Worm (Caenorhabditis elegans) whole organism, L4 larva: Measurements from ENCODE around the gene C03A3.1.

Experiments used
- T26A8.4 ChIP-seq: fragments of 200-800 bp; sonication (Bioruptor generic); IDR thresholded peaks from 2 replicates; pipeline ENCODE4 v1.3.6; 2022; ENCODE audit warnings: missing genetic modification characterization, missing compliant biosample characterization
- Y5F2A.4 ChIP-seq: fragments of 200-800 bp; sonication (Bioruptor generic); optimal IDR thresholded peaks from 2 replicates; lab custom pipeline; 2018; ENCODE audit warnings: mild to moderate bottlenecking, missing genetic modification characterization, missing compliant biosample characterization
- Y75B8A.6 ChIP-seq: fragments of 200-800 bp; sonication (Bioruptor generic); IDR thresholded peaks from 2 replicates; pipeline ENCODE4 v1.3.6; 2022; ENCODE audit warnings: missing genetic modification reagents, missing genetic modification characterization, missing compliant biosample characterization
- aly-2 ChIP-seq: sonication (generic microtip); optimal IDR thresholded peaks from 2 replicates; lab custom pipeline; 2018; ENCODE audit warnings: missing biosample characterization, missing genetic modification characterization
- ama-1 ChIP-seq: fragments of 150-350 bp; optimal IDR thresholded peaks from 2 replicates; lab custom pipeline; 2014; ENCODE audit warnings: inconsistent platforms, mixed read lengths
- ceh-28 ChIP-seq: fragments of 150-350 bp; optimal IDR thresholded peaks from 2 replicates; lab custom pipeline; 2014; ENCODE audit warnings: missing biosample characterization, missing genetic modification reagents, missing genetic modification characterization
- ceh-32 ChIP-seq: sonication (generic microtip); optimal IDR thresholded peaks from 2 replicates; lab custom pipeline; 2016; ENCODE audit warnings: mild to moderate bottlenecking, missing genetic modification characterization, missing compliant biosample characterization; ENCODE audit not compliant: poor library complexity
- daf-12 ChIP-seq: fragments of 150-350 bp; optimal IDR thresholded peaks from 2 replicates; lab custom pipeline; 2014; ENCODE audit warnings: missing biosample characterization, missing genetic modification reagents, missing genetic modification characterization
- hlh-11 ChIP-seq: fragments of 200-800 bp; sonication (Bioruptor generic); optimal IDR thresholded peaks from 2 replicates; lab custom pipeline; 2018; ENCODE audit warnings: mild to moderate bottlenecking, missing genetic modification characterization, missing compliant biosample characterization
- hmg-1.1 ChIP-seq: fragments of 200-800 bp; sonication (Bioruptor generic); IDR thresholded peaks from 2 replicates; pipeline ENCODE4 v1.3.6; 2022; ENCODE audit warnings: missing genetic modification reagents, missing genetic modification characterization, missing compliant biosample characterization
- lin-13 ChIP-seq: fragments of 150-350 bp; optimal IDR thresholded peaks from 2 replicates; lab custom pipeline; 2014; ENCODE audit warnings: missing biosample characterization, missing genetic modification reagents, missing genetic modification characterization
- mes-2 ChIP-seq: sonication (generic microtip); optimal IDR thresholded peaks from 2 replicates; lab custom pipeline; 2016; ENCODE audit warnings: missing genotype, mild to moderate bottlenecking, missing genetic modification characterization, missing compliant biosample characterization; ENCODE audit not compliant: poor library complexity, severe bottlenecking
- nhr-41 ChIP-seq: fragments of 200-800 bp; sonication (Bioruptor generic); IDR thresholded peaks from 2 replicates; pipeline ENCODE4 v1.3.6; 2022; ENCODE audit warnings: missing genetic modification reagents, missing genetic modification characterization, missing compliant biosample characterization
- nhr-48 ChIP-seq: sonication (generic microtip); optimal IDR thresholded peaks from 2 replicates; lab custom pipeline; 2016; ENCODE audit warnings: mild to moderate bottlenecking, missing genetic modification characterization, missing compliant biosample characterization
- saeg-2 ChIP-seq: fragments of 200-800 bp; sonication (Bioruptor generic); IDR thresholded peaks from 2 replicates; pipeline ENCODE4 v1.3.6; 2022; ENCODE audit warnings: missing genetic modification reagents, missing genetic modification characterization, missing compliant biosample characterization
- snpc-1.2 ChIP-seq: fragments of 200-800 bp; sonication (Bioruptor generic); IDR thresholded peaks from 2 replicates; pipeline ENCODE4 v1.3.6; 2022; ENCODE audit warnings: missing genetic modification reagents, missing genetic modification characterization, missing compliant biosample characterization
- spr-1 ChIP-seq: sonication (generic microtip); optimal IDR thresholded peaks from 2 replicates; lab custom pipeline; 2016; ENCODE audit warnings: mild to moderate bottlenecking, missing genetic modification characterization, missing compliant biosample characterization
- unc-62 ChIP-seq, 3 experiments: fragments of 150-350 bp in 1 of 3; sonication (generic microtip); optimal IDR thresholded peaks in 2 of 3; peaks in 1 of 3; 1 replicate in 1 of 3; 2 replicates in 2 of 3; lab custom pipeline; 2014 to 2017; ENCODE audit warnings: missing biosample characterization in 3 of 3, missing genetic modification characterization in 3 of 3, missing genetic modification reagents in 3 of 3, missing genotype in 1 of 3
- vab-7 ChIP-seq: fragments of 200-800 bp; sonication (Bioruptor generic); IDR thresholded peaks from 2 replicates; pipeline ENCODE4 v1.3.6; 2022; ENCODE audit warnings: missing genetic modification reagents, missing genetic modification characterization, missing compliant biosample characterization
- zip-11 ChIP-seq: fragments of 200-800 bp; sonication (Bioruptor generic); IDR thresholded peaks from 2 replicates; pipeline ENCODE4 v1.3.6; 2022; ENCODE audit warnings: missing genetic modification characterization, missing compliant biosample characterization
- ztf-7 ChIP-seq: fragments of 150-350 bp; optimal IDR thresholded peaks from 2 replicates; lab custom pipeline; 2014; ENCODE audit warnings: missing biosample characterization, missing genetic modification characterization

C03A3.1 gene

DNA sequence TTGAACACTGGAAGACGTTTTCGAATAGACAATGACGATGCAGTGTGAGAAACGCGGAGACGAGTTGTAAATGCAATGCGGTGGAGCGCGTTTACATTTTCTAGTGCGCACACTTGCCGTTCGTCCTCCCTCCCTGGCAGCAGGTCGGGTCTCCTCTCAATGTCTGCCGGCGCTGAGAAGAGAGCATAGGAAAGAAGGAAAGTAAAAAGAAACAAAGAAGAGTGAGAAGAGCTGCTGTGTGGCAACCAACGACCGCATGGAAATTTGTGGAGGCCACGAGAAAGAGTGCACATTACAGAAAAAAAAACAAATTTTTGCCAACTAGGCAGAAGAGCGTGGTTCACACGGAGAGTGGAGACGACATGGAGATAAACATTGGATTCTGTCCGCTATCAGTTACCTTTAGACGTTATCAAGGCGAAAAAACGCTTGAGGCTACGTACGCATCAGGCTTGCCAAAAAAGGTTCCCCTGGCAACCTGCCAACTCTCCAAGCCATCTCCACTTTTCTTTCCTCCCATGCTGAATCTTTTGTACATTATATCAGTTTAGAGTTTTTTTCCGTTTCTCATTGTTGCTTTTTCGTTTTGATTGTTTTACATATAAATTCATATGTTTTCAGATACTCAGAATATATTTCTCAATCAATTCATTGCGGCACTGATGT, 42.6 kb downstream of the C03A3.1 start, which contains the start of the genes snrp-40.1 and F08G12.3 (continued):
- no peak; the same call in 1 of the 2 replicates for TF ChIP-seq snpc-1.2 (GFP tag; lab: Robert Waterston, UW)
- TF ChIP-seq ceh-32 (tag; lab: Kevin White, UChicago): no peak
- TF ChIP-seq lin-13 (GFP tag; lab: Kevin White, UChicago): peak; percentile 28
- no peak for TF ChIP-seq ama-1 (lab: Kevin White, UChicago)

- TF ChIP-seq ceh-32 (tag; lab: Kevin White, UChicago) (no peak), aly-2 (no peak), vab-7 (GFP tag; lab: Robert Waterston, UW) (no peak), nhr-41 (no peak), Y75B8A.6 (GFP tag; lab: Robert Waterston, UW) (no peak), Y5F2A.4 (GFP tag; lab: Kevin White, UChicago) (no peak), unc-62 (GFP tag; optimal IDR thresholded peaks at IDR 0.05 in 1 of 2; lab: Kevin White, UChicago) (no peak), unc-62 (tag; optimal IDR thresholded peaks at IDR 0.05; lab: Kevin White, UChicago) (no peak), saeg-2 (no peak), nhr-48 (tag; lab: Kevin White, UChicago) (no peak), snpc-1.2 (GFP tag; lab: Robert Waterston, UW) (no peak), zip-11 (GFP tag; lab: Robert Waterston, UW) (no peak), daf-12 (tag; lab: Kevin White, UChicago) (no peak), hlh-11 (tag; lab: Kevin White, UChicago) (no peak), T26A8.4 (no peak), spr-1 (tag; lab: Kevin White, UChicago) (no peak), ztf-7 (no peak)
These were observed 48.6 kb downstream of the C03A3.1 start, which contains the start of gene F08G12.1 for ce11 chrX:11305773-11306172. Gene F08G12.1, minus strand, starts transcription at chrX:11305873.

DNA sequence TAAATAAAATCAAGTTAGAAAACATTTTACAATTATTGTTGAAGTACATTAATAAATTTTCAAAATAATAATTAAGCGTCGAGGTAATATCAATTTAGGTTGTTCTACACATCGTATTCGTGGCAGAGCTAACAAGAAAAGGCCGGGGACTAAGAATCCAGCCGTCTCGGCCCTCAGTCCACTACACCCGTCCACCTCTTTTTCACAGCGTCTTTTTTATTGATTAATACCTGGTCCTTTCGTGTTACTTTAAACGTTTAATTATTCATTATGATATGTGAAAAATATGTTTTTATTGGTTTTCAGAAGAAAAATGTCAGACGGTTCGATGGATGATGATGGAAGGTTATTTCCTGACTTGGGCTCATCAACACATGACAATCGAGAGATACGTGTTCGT, 49.9 kb downstream of the C03A3.1 start, which contains the start of gene vhl-1:
Gene vhl-1 (plus strand): TSS at position 301 of the 400 bp plus-strand sequence.
- TF ChIP-seq hmg-1.1 (0 out of 2 replicates have a peak, but pooled peaks have one; percentile 11), mes-2 (tag; lab: Kevin White, UChicago) (peak; percentile 54), ceh-28 (tag; lab: Kevin White, UChicago) (no peak)
